Worm (Caenorhabditis elegans) whole organism, mixed stage, embryonic: ENCODE measurements around the gene vps-24.

Experiments
- M03D4.4 ChIP-seq: sonication (generic microtip); optimal IDR thresholded peaks from 2 replicates; lab custom pipeline; 2017; ENCODE audit warnings: mild to moderate bottlenecking, missing genetic modification characterization, missing compliant biosample characterization
- bed-3 ChIP-seq: fragments of 200-800 bp; sonication (Bioruptor generic); optimal IDR thresholded peaks from 3 replicates; lab custom pipeline; 2018; ENCODE audit warnings: mild to moderate bottlenecking, missing genetic modification characterization, moderate library complexity, missing compliant biosample characterization
- blmp-1 ChIP-seq: fragments of 150-350 bp; optimal IDR thresholded peaks from 2 replicates; lab custom pipeline; 2014; ENCODE audit warnings: missing biosample characterization, missing genetic modification characterization
- ceh-39 ChIP-seq: fragments of 150-350 bp; optimal IDR thresholded peaks from 2 replicates; lab custom pipeline; 2014; ENCODE audit warnings: missing biosample characterization, missing genetic modification characterization
- ces-1 ChIP-seq: fragments of 150-350 bp; optimal IDR thresholded peaks from 2 replicates; lab custom pipeline; 2014; ENCODE audit warnings: missing biosample characterization, missing genetic modification reagents, missing genetic modification characterization
- cnd-1 ChIP-seq: fragments of 200-800 bp; sonication (Bioruptor generic); optimal IDR thresholded peaks from 2 replicates; lab custom pipeline; 2018; ENCODE audit warnings: mild to moderate bottlenecking, missing genetic modification characterization, missing compliant biosample characterization
- drap-1 ChIP-seq: fragments of 200-800 bp; sonication (Bioruptor generic); optimal IDR thresholded peaks from 3 replicates; lab custom pipeline; 2018; ENCODE audit warnings: mild to moderate bottlenecking, missing genetic modification characterization, missing compliant biosample characterization
- elt-1 ChIP-seq: sonication (generic microtip); optimal IDR thresholded peaks from 2 replicates; lab custom pipeline; 2017; ENCODE audit warnings: missing genetic modification characterization, mild to moderate bottlenecking, missing compliant biosample characterization, antibody characterized with exemption, moderate library complexity, borderline replicate concordance; ENCODE audit not compliant: insufficient read depth
- elt-3 ChIP-seq: fragments of 150-350 bp; optimal IDR thresholded peaks from 2 replicates; lab custom pipeline; 2014; ENCODE audit warnings: missing biosample characterization, missing genetic modification characterization
- flh-1 ChIP-seq: fragments of 200-800 bp; sonication (Bioruptor generic); optimal IDR thresholded peaks from 2 replicates; lab custom pipeline; 2018; ENCODE audit warnings: mild to moderate bottlenecking, missing genetic modification characterization, moderate library complexity, missing compliant biosample characterization
- ham-2 ChIP-seq: fragments of 200-800 bp; sonication (Bioruptor generic); optimal IDR thresholded peaks from 2 replicates; lab custom pipeline; 2018; ENCODE audit warnings: mild to moderate bottlenecking, missing genetic modification characterization, missing compliant biosample characterization
- hlh-1 ChIP-seq: fragments of 150-350 bp; optimal IDR thresholded peaks from 2 replicates; lab custom pipeline; 2014; ENCODE audit warnings: missing biosample characterization, missing genetic modification reagents, missing genetic modification characterization
- lin-13 ChIP-seq: fragments of 150-350 bp; optimal IDR thresholded peaks from 2 replicates; lab custom pipeline; 2014; ENCODE audit warnings: missing biosample characterization, missing genetic modification characterization
- mab-5 ChIP-seq: fragments of 150-350 bp; optimal IDR thresholded peaks from 2 replicates; lab custom pipeline; 2014; ENCODE audit warnings: missing biosample characterization, missing genetic modification characterization
- mep-1 ChIP-seq: fragments of 150-350 bp; optimal IDR thresholded peaks from 2 replicates; lab custom pipeline; 2017; ENCODE audit warnings: missing biosample characterization, missing genetic modification reagents, missing genetic modification characterization, inconsistent platforms
- mls-2 ChIP-seq: sonication (generic microtip); optimal IDR thresholded peaks from 2 replicates; lab custom pipeline; 2016; ENCODE audit warnings: mild to moderate bottlenecking, missing genetic modification characterization, moderate library complexity, missing compliant biosample characterization
- nhr-12 ChIP-seq: fragments of 150-350 bp; optimal IDR thresholded peaks from 2 replicates; lab custom pipeline; 2014; ENCODE audit warnings: missing biosample characterization, missing genetic modification characterization
- nhr-2 ChIP-seq: fragments of 150-350 bp; optimal IDR thresholded peaks from 2 replicates; lab custom pipeline; 2014; ENCODE audit warnings: missing biosample characterization, missing genetic modification characterization
- nhr-237 ChIP-seq: fragments of 150-350 bp; optimal IDR thresholded peaks from 2 replicates; lab custom pipeline; 2014; ENCODE audit warnings: missing biosample characterization, missing genetic modification characterization
- nhr-76 ChIP-seq: sonication (generic microtip); optimal IDR thresholded peaks from 2 replicates; lab custom pipeline; 2017; ENCODE audit warnings: missing biosample characterization, missing genetic modification characterization
- pha-4 ChIP-seq: fragments of 150-350 bp; optimal IDR thresholded peaks from 2 replicates; lab custom pipeline; 2018; ENCODE audit warnings: missing biosample characterization, missing genetic modification reagents, missing genetic modification characterization
- sem-2 ChIP-seq: fragments of 200-800 bp; sonication (Bioruptor generic); optimal IDR thresholded peaks from 2 replicates; lab custom pipeline; 2018; ENCODE audit warnings: mild to moderate bottlenecking, missing genetic modification characterization, missing compliant biosample characterization
- snpc-4 ChIP-seq: fragments of 150-350 bp; optimal IDR thresholded peaks from 2 replicates; lab custom pipeline; 2014; ENCODE audit warnings: missing biosample characterization, missing genetic modification characterization
- tbx-8 ChIP-seq: fragments of 200-800 bp; sonication (Bioruptor generic); optimal IDR thresholded peaks from 2 replicates; lab custom pipeline; 2018; ENCODE audit warnings: mild to moderate bottlenecking, missing genetic modification characterization, moderate library complexity, missing compliant biosample characterization
- unc-120 ChIP-seq: sonication (generic microtip); optimal IDR thresholded peaks from 2 replicates; lab custom pipeline; 2017; ENCODE audit warnings: missing genetic modification characterization, missing compliant biosample characterization; ENCODE audit not compliant: poor library complexity, severe bottlenecking
- unc-39 ChIP-seq: fragments of 150-350 bp; optimal IDR thresholded peaks from 2 replicates; lab custom pipeline; 2014; ENCODE audit warnings: missing biosample characterization, missing genetic modification characterization
- unc-62 ChIP-seq: fragments of 150-350 bp; optimal IDR thresholded peaks from 2 replicates; lab custom pipeline; 2014; ENCODE audit warnings: missing biosample characterization, missing genetic modification reagents, missing genetic modification characterization
- zip-8 ChIP-seq: fragments of 150-350 bp; optimal IDR thresholded peaks from 2 replicates; lab custom pipeline; 2014; ENCODE audit warnings: missing biosample characterization, missing genetic modification characterization
- ztf-11 ChIP-seq: fragments of 150-350 bp; optimal IDR thresholded peaks from 2 replicates; lab custom pipeline; 2014; ENCODE audit warnings: missing biosample characterization, missing genetic modification characterization

Gene vps-24

DNA sequence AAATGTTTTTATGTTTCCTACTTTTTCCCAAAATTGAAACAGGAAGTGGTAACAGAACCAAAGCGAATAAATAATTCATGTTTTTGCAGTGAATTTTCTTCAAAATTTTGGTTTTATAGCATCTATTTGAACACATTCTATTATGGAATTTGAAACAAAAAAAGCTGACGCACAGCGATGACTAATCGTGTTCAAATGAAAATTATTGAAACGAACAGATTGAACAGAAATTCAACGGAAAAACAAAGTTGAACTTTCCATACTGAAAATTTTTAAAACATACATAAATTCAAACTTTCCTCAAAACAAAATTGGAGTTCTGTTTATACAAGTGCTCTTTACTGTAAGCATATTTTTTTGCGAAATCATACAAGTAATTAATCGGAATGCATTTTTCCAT, 18.2 kb downstream of the vps-24 start, which contains the start of gene F59A6.12:
Gene F59A6.12, minus strand, starts transcription at position 101 of the 400 bp plus-strand sequence.
- no peak for TF ChIP-seq elt-1 (tag; lab: Kevin White, UChicago)
- no peak for TF ChIP-seq sem-2 (GFP tag; lab: Kevin White, UChicago)
- TF ChIP-seq cnd-1 (tag; lab: Kevin White, UChicago), result no peak
- no peak for TF ChIP-seq snpc-4 (tag; lab: Kevin White, UChicago)
- no peak for TF ChIP-seq bed-3 (GFP tag; lab: Kevin White, UChicago)
- TF ChIP-seq elt-3 (tag; lab: Kevin White, UChicago), result no peak
- TF ChIP-seq flh-1 (GFP tag; lab: Kevin White, UChicago), result no peak
- no peak for TF ChIP-seq zip-8 (tag; lab: Kevin White, UChicago)
- no peak for TF ChIP-seq ham-2 (GFP tag; lab: Kevin White, UChicago)
- TF ChIP-seq tbx-8, result no peak
- TF ChIP-seq nhr-237 (tag; lab: Kevin White, UChicago), result no peak
- TF ChIP-seq nhr-76 (tag; lab: Kevin White, UChicago), result no peak
- TF ChIP-seq mls-2 (tag; lab: Kevin White, UChicago), result no peak
- TF ChIP-seq, all 35 proteins: peak for 0

DNA sequence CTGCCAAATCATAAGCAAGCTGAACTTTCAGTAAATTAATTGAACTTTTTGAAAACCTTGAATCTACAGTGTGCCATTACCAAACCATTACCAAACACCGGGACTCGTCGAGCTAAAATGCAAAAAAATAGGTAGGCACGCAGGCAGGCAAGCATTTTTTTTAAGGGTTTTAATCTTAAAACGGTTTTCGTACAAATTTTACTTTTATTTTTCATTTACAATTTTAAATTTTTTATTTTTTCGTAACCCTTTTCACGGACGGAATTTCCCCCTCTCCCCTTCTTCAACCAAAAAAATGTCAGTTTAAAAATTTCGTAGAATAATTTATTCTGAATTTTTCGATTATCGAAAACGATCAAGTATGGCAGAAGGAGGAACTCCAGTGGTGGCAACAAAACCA, 20.6 kb downstream of the vps-24 start, which contains the start of gene F59A6.2:
Gene F59A6.2, plus strand, starts transcription at position 301 of the 400 bp plus-strand sequence.
- TF ChIP-seq snpc-4 (tag; lab: Kevin White, UChicago) (no peak), bed-3 (GFP tag; lab: Kevin White, UChicago) (no peak), ceh-39 (tag; lab: Kevin White, UChicago) (no peak), ces-1 (GFP tag; lab: Kevin White, UChicago) (no peak), unc-120 (tag; lab: Kevin White, UChicago) (no peak), ham-2 (GFP tag; lab: Kevin White, UChicago) (no peak), M03D4.4 (tag; lab: Kevin White, UChicago) (no peak), unc-62 (GFP tag; lab: Kevin White, UChicago) (no peak), elt-1 (tag; lab: Kevin White, UChicago) (no peak), drap-1 (no peak), nhr-12 (tag; lab: Kevin White, UChicago) (no peak), lin-13 (tag; lab: Kevin White, UChicago) (no peak), mep-1 (no peak), blmp-1 (tag; lab: Kevin White, UChicago) (no peak), nhr-2 (no peak), flh-1 (GFP tag; lab: Kevin White, UChicago) (no peak), ztf-11 (tag; lab: Kevin White, UChicago) (no peak), mls-2 (tag; lab: Kevin White, UChicago) (no peak), pha-4 (tag; lab: Kevin White, UChicago) (no peak), elt-3 (tag; lab: Kevin White, UChicago) (no peak)

DNA sequence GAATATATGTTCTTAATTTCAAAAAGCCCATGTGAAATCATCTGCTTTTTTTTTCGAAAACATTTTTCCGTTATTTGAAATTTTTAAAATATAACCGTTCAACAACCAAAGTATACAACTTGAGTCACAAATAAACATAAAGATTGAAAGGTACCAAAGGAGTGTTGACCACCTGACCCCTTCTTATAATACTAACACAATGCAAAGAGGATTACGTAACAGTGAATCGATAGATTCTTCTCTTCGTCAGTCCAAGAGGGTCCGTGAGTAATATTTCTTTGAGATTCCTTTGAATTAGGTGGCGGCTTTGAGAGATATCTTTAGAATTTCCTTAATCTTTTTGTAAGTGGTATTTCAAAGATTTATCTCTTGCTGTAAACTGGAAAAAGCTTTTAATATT, 22.3 kb downstream of the vps-24 start:
- no peak for TF ChIP-seq unc-62 (GFP tag; lab: Kevin White, UChicago)
- TF ChIP-seq nhr-12 (tag; lab: Kevin White, UChicago), result no peak
- no peak for TF ChIP-seq flh-1 (GFP tag; lab: Kevin White, UChicago)
- no peak for TF ChIP-seq mab-5 (tag; lab: Kevin White, UChicago)
- TF ChIP-seq ces-1 (GFP tag; lab: Kevin White, UChicago), result no peak
- no peak for TF ChIP-seq unc-120 (tag; lab: Kevin White, UChicago)
- peak; percentile 70 for TF ChIP-seq ceh-39 (tag; lab: Kevin White, UChicago)
- peak; percentile 89 for TF ChIP-seq nhr-2
- TF ChIP-seq zip-8 (tag; lab: Kevin White, UChicago), result peak; percentile 78

DNA sequence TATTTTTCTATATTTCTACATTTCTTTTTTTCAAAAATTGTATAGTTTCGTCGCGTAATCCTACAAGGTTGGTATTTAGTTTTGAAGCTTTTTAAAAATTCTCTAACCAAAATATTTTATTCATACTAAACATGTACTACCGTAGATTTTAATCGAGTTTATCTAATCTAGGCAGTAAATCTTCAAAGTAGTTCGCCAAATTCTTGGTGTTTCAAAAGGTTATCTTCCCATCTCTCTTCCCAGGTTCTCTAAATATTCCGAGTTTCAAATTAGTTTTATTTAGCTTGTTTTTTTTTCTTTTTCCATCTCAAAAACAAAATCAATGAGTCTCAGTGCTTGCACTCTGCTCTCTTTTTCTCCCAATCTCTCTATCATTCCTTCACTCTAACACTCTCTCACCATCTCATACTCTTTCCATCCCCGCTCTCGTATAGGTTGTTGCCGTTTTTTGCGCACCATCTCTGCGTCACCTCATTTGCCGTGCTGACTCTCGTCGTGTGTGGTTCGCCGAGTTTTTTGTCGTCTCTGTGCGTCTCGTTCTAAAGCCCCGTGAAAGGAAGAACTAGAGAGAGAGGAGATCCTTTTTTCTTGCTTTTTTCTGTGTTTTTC, 23.3 kb downstream of the vps-24 start:
- TF ChIP-seq mab-5 (tag; lab: Kevin White, UChicago) (no peak), pha-4 (tag; lab: Kevin White, UChicago) (peak; percentile 33), unc-39 (tag; lab: Kevin White, UChicago) (peak; percentile 15), ceh-39 (tag; lab: Kevin White, UChicago) (no peak), ces-1 (GFP tag; lab: Kevin White, UChicago) (peak; percentile 75), hlh-1 (tag; lab: Kevin White, UChicago) (peak; percentile 7), bed-3 (GFP tag; lab: Kevin White, UChicago) (no peak), unc-120 (tag; lab: Kevin White, UChicago) (peak; percentile 77), elt-1 (tag; lab: Kevin White, UChicago) (peak; percentile 84), mls-2 (tag; lab: Kevin White, UChicago) (peak; percentile 33), mep-1 (peak; percentile 13)
